Worm (Caenorhabditis elegans): ENCODE results near the gene nhr-209.

DNA sequence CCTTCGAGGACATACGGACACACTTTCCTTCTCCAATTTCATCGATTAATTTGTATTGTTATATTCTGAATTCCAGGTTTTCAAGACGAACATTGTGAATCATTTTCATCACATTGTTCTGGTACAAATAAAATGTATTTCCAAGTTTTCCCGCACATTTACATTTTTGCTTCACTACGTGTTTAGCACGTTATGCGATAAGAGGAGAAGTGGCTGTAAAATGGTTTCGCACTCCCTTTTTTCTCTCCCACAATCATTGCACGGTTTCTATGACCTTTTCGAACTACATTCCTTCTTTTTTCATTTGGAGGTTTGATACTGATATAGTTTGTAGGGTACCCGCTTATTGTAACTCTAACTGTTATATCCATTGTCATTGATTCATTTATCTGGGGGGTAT is 15.8 kb downstream of the nhr-209 start:
- TF ChIP-seq mab-5 (tag; optimal IDR thresholded peaks at IDR 0.05) (no peak), lin-11 (tag; optimal IDR thresholded peaks at IDR 0.05) (no peak), ZK546.5 (tag; optimal IDR thresholded peaks at IDR 0.05) (no peak), mdl-1 (tag; optimal IDR thresholded peaks at IDR 0.05) (no peak), unc-62 (GFP tag; optimal IDR thresholded peaks at IDR 0.05) (no peak)

All from whole organism, L2 larva.